Worm (Caenorhabditis elegans) whole organism, L3 larva: ENCODE results near the gene trap-4.
"Not testable (repeated sequence)": the region's sequence is repeated elsewhere in the genome, so short reads cannot be mapped to it uniquely, and the experiment has no call there.

Experiments used
- ceh-9 ChIP-seq: sonication (generic microtip); optimal IDR thresholded peaks from 2 replicates; lab custom pipeline; 2018; ENCODE audit warnings: missing biosample characterization, missing genetic modification characterization
- egl-27 ChIP-seq: sonication (generic microtip); optimal IDR thresholded peaks from 4 replicates; lab custom pipeline; 2017; ENCODE audit warnings: missing biosample characterization, missing genetic modification reagents, missing genetic modification characterization
- hmg-11 ChIP-seq: sonication (generic microtip); optimal IDR thresholded peaks from 2 replicates; lab custom pipeline; 2016; ENCODE audit warnings: missing genetic modification characterization, missing compliant biosample characterization
- nhr-11 ChIP-seq: fragments of 150-350 bp; optimal IDR thresholded peaks from 2 replicates; lab custom pipeline; 2014; ENCODE audit warnings: missing biosample characterization, missing genetic modification characterization
- nhr-12 ChIP-seq: fragments of 150-350 bp; optimal IDR thresholded peaks from 2 replicates; lab custom pipeline; 2014; ENCODE audit warnings: missing biosample characterization, missing genetic modification characterization
- nhr-43 ChIP-seq: sonication (generic microtip); optimal IDR thresholded peaks from 2 replicates; lab custom pipeline; 2016; ENCODE audit warnings: mild to moderate bottlenecking, missing genetic modification characterization, missing compliant biosample characterization; ENCODE audit not compliant: poor library complexity, severe bottlenecking
- nhr-77 ChIP-seq: fragments of 150-350 bp; optimal IDR thresholded peaks from 2 replicates; lab custom pipeline; 2014; ENCODE audit warnings: missing biosample characterization, missing genetic modification characterization

DNA sequence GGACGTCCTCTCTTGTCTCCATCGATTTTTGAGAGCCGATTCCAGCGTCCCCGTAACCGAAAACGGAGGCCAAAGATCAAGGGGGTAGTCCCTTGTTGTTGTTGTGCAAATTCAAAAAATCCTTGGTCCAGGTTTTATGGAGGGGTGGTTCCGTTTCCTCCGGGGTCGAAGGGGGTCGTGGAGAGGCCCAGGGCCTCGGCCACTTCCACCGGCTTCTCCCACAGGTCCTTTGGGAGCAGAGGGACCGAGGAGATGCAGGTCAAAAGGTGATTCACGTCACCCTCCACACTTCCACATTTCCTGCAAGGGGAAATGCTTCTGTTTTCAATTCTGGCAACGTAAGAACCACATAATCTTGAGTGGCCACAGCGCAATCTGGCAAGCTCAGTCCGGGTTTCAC is 36.8 kb upstream of the trap-4 start, which contains the start of gene fbxb-22:
- not testable (repeated sequence) for TF ChIP-seq ceh-9 (tag; lab: Kevin White, UChicago); nhr-12 (tag; lab: Kevin White, UChicago); hmg-11; nhr-77; nhr-11 (tag; lab: Kevin White, UChicago); egl-27 (tag; lab: Kevin White, UChicago); nhr-43 (tag; lab: Kevin White, UChicago)
